Worm (Caenorhabditis elegans) whole organism, L1 larva: ENCODE measurements around the gene sre-28.

Experiments
- C04F5.9 ChIP-seq: sonication (generic microtip); optimal IDR thresholded peaks from 2 replicates; lab custom pipeline; 2016; ENCODE audit warnings: missing genetic modification characterization, missing compliant biosample characterization
- C16A3.4 ChIP-seq: fragments of 150-350 bp; optimal IDR thresholded peaks from 2 replicates; lab custom pipeline; 2014; ENCODE audit warnings: missing biosample characterization, missing genetic modification characterization
- aha-1 ChIP-seq: fragments of 150-350 bp; optimal IDR thresholded peaks from 2 replicates; lab custom pipeline; 2014; ENCODE audit warnings: missing biosample characterization, missing genetic modification characterization
- blmp-1 ChIP-seq: fragments of 150-350 bp; optimal IDR thresholded peaks from 2 replicates; lab custom pipeline; 2014; ENCODE audit warnings: missing biosample characterization, missing genetic modification characterization
- ceh-90 ChIP-seq: sonication (generic microtip); optimal IDR thresholded peaks from 2 replicates; lab custom pipeline; 2016; ENCODE audit warnings: missing genetic modification characterization, missing compliant biosample characterization
- dsc-1 ChIP-seq: sonication (generic microtip); optimal IDR thresholded peaks from 2 replicates; lab custom pipeline; 2016; ENCODE audit warnings: mild to moderate bottlenecking, missing genetic modification characterization, missing compliant biosample characterization
- efl-1 ChIP-seq, 4 experiments: fragments of 150-350 bp; optimal IDR thresholded peaks in 3 of 4; peaks in 1 of 4; 1 replicate in 1 of 4; 2 replicates in 3 of 4; lab custom pipeline; 2014; ENCODE audit warnings: missing biosample characterization in 2 of 4, missing genetic modification characterization in 2 of 4, missing genetic modification reagents in 2 of 4
- efl-3 ChIP-seq: fragments of 200-800 bp; sonication (Bioruptor generic); optimal IDR thresholded peaks from 2 replicates; lab custom pipeline; 2018; ENCODE audit warnings: mild to moderate bottlenecking, missing genetic modification characterization, missing compliant biosample characterization
- egl-13 ChIP-seq: sonication (generic microtip); optimal IDR thresholded peaks from 2 replicates; lab custom pipeline; 2016; ENCODE audit warnings: missing genotype, missing genetic modification reagents, missing genetic modification characterization, missing compliant biosample characterization
- elt-3 ChIP-seq, 6 experiments: fragments of 150-350 bp in 1 of 6; sonication (generic microtip); optimal IDR thresholded peaks; 2 replicates each; lab custom pipeline; 2017 to 2018; ENCODE audit warnings: missing biosample characterization in 6 of 6, missing genetic modification characterization in 6 of 6, inconsistent platforms in 1 of 6
- fkh-10 ChIP-seq: sonication (generic microtip); optimal IDR thresholded peaks from 2 replicates; lab custom pipeline; 2017; ENCODE audit warnings: missing biosample characterization, missing genetic modification reagents, missing genetic modification characterization
- fkh-4 ChIP-seq: sonication (generic microtip); optimal IDR thresholded peaks from 2 replicates; lab custom pipeline; 2016; ENCODE audit warnings: missing compliant biosample characterization, missing genetic modification characterization, borderline replicate concordance
- fos-1 ChIP-seq: fragments of 150-350 bp; optimal IDR thresholded peaks from 2 replicates; lab custom pipeline; 2014; ENCODE audit warnings: missing biosample characterization, missing genetic modification characterization
- hlh-17 ChIP-seq: fragments of 200-800 bp; sonication (Bioruptor generic); optimal IDR thresholded peaks from 2 replicates; lab custom pipeline; 2018; ENCODE audit warnings: missing genetic modification characterization, mild to moderate bottlenecking, missing compliant biosample characterization, moderate library complexity, borderline replicate concordance
- hpl-2 ChIP-seq: fragments of 150-350 bp; optimal IDR thresholded peaks from 2 replicates; lab custom pipeline; 2014; ENCODE audit warnings: missing biosample characterization, missing genetic modification reagents, missing genetic modification characterization
- irx-1 ChIP-seq: sonication (generic microtip); optimal IDR thresholded peaks from 2 replicates; lab custom pipeline; 2016; ENCODE audit warnings: missing genetic modification characterization, missing compliant biosample characterization
- isw-1 ChIP-seq: fragments of 200-800 bp; sonication (Bioruptor generic); IDR thresholded peaks from 2 replicates; pipeline ENCODE4 v1.3.6; 2022; ENCODE audit warnings: missing genetic modification characterization, missing compliant biosample characterization
- jun-1 ChIP-seq: fragments of 150-350 bp; optimal IDR thresholded peaks from 2 replicates; lab custom pipeline; 2014; ENCODE audit warnings: missing biosample characterization, missing genetic modification reagents, missing genetic modification characterization
- lin-14 ChIP-seq: fragments of 200-800 bp; sonication (Bioruptor generic); optimal IDR thresholded peaks from 2 replicates; lab custom pipeline; 2018; ENCODE audit warnings: mild to moderate bottlenecking, missing genetic modification characterization, moderate library complexity, missing compliant biosample characterization
- lsy-2 ChIP-seq, 2 experiments: fragments of 150-350 bp; optimal IDR thresholded peaks; 2 replicates each; lab custom pipeline; 2014; ENCODE audit warnings: missing biosample characterization in 2 of 2, missing genetic modification characterization in 2 of 2
- mep-1 ChIP-seq: fragments of 150-350 bp; optimal IDR thresholded peaks from 2 replicates; lab custom pipeline; 2014; ENCODE audit warnings: missing biosample characterization, missing genetic modification characterization
- nhr-19 ChIP-seq: fragments of 200-800 bp; sonication (Bioruptor generic); conservative IDR thresholded peaks from 2 replicates; pipeline ENCODE4 v1.3.6; 2022; ENCODE audit warnings: missing genetic modification characterization, missing compliant biosample characterization
- nhr-20 ChIP-seq: sonication (generic microtip); optimal IDR thresholded peaks from 2 replicates; lab custom pipeline; 2016; ENCODE audit warnings: mild to moderate bottlenecking, missing genetic modification characterization, missing compliant biosample characterization
- nhr-237 ChIP-seq: fragments of 150-350 bp; optimal IDR thresholded peaks from 2 replicates; lab custom pipeline; 2014; ENCODE audit warnings: missing biosample characterization, missing genetic modification characterization
- nhr-71 ChIP-seq: sonication (generic microtip); optimal IDR thresholded peaks from 2 replicates; lab custom pipeline; 2016; ENCODE audit warnings: mild to moderate bottlenecking, missing genetic modification characterization, moderate library complexity, missing compliant biosample characterization
- nhr-77 ChIP-seq: fragments of 150-350 bp; optimal IDR thresholded peaks from 2 replicates; lab custom pipeline; 2014; ENCODE audit warnings: missing biosample characterization, missing genetic modification characterization
- rnt-1 ChIP-seq: sonication (generic microtip); optimal IDR thresholded peaks from 2 replicates; lab custom pipeline; 2016; ENCODE audit warnings: mild to moderate bottlenecking, missing genetic modification characterization, moderate library complexity, missing compliant biosample characterization
- snu-23 ChIP-seq: sonication (generic microtip); optimal IDR thresholded peaks from 2 replicates; lab custom pipeline; 2016; ENCODE audit warnings: missing genetic modification characterization, missing compliant biosample characterization
- sox-4 ChIP-seq: sonication (generic microtip); optimal IDR thresholded peaks from 2 replicates; lab custom pipeline; 2016; ENCODE audit warnings: missing genetic modification characterization, missing compliant biosample characterization
- sup-37 ChIP-seq: fragments of 200-800 bp; sonication (Bioruptor generic); optimal IDR thresholded peaks from 2 replicates; lab custom pipeline; 2018; ENCODE audit warnings: mild to moderate bottlenecking, missing genetic modification characterization, missing compliant biosample characterization
- swsn-7 ChIP-seq: sonication (generic microtip); optimal IDR thresholded peaks from 2 replicates; lab custom pipeline; 2016; ENCODE audit warnings: missing genetic modification characterization, missing compliant biosample characterization
- tbx-2 ChIP-seq: sonication (generic microtip); optimal IDR thresholded peaks from 2 replicates; lab custom pipeline; 2016; ENCODE audit warnings: missing genetic modification characterization, missing compliant biosample characterization
- unc-130 ChIP-seq: fragments of 150-350 bp; optimal IDR thresholded peaks from 2 replicates; lab custom pipeline; 2017; ENCODE audit warnings: missing biosample characterization, missing genetic modification characterization, inconsistent platforms
- unc-30 ChIP-seq: sonication (generic microtip); optimal IDR thresholded peaks from 2 replicates; lab custom pipeline; 2017; ENCODE audit warnings: missing biosample characterization, missing genetic modification characterization
- unc-62 ChIP-seq: fragments of 150-350 bp; optimal IDR thresholded peaks from 2 replicates; lab custom pipeline; 2014; ENCODE audit warnings: missing biosample characterization, missing genetic modification reagents, missing genetic modification characterization
- xbp-1 ChIP-seq: sonication (generic microtip); optimal IDR thresholded peaks from 2 replicates; lab custom pipeline; 2016; ENCODE audit warnings: missing genetic modification characterization, missing compliant biosample characterization
- ztf-11 ChIP-seq, 2 experiments: sonication (generic microtip); optimal IDR thresholded peaks; 2 replicates each; lab custom pipeline; 2016 to 2017; ENCODE audit warnings: missing genetic modification characterization in 2 of 2, missing biosample characterization in 1 of 2, missing compliant biosample characterization in 1 of 2

sre-28 gene

DNA sequence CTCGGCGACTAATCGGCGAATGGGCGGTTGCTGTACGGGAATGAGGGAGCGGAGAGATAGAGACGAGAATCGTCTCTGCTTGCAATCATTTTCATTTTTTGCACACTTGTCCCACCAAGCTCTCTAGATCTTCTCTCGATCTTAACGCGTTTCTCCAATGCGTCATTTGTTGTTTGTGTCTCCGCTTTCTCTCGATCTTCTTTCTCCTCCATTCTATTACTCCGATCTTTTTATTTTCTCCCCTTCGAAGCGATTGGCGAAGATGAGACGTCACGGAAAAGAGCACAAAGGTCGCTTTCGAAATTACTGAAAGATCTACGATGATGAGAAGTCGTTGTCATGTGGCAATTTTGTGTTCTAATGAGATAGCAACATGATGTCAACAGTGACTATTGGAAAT is 14.5 kb downstream of the sre-28 start:
- TF ChIP-seq lsy-2 (tag; optimal IDR thresholded peaks at IDR 0.05; lab: Kevin White, UChicago) (peak; percentile 24 to 48), C04F5.9 (tag; lab: Kevin White, UChicago) (no peak), nhr-19 (GFP tag; lab: Robert Waterston, UW) (peak; percentile 46), lin-14 (GFP tag; lab: Kevin White, UChicago) (peak; percentile 75), unc-130 (tag; lab: Kevin White, UChicago) (no peak), sox-4 (tag; lab: Kevin White, UChicago) (no peak), nhr-77 (peak; percentile 8), snu-23 (GFP tag; lab: Kevin White, UChicago) (peak; percentile 50), rnt-1 (tag; lab: Kevin White, UChicago) (peak; percentile 72), irx-1 (no peak), fkh-10 (GFP tag; lab: Kevin White, UChicago) (no peak), dsc-1 (tag; lab: Kevin White, UChicago) (peak; percentile 36), efl-1 (optimal IDR thresholded peaks at IDR 0.05; lab: Kevin White, UChicago) (peak in 1 of 2 experiments; percentile 19), efl-1 (GFP tag; optimal IDR thresholded peaks at IDR 0.05 in 1 of 2; lab: Kevin White, UChicago) (no peak), elt-3 (tag; optimal IDR thresholded peaks at IDR 0.05; lab: Kevin White, UChicago) (no peak), tbx-2 (peak; percentile 56), efl-3 (GFP tag; lab: Kevin White, UChicago) (no peak), nhr-20 (tag; lab: Kevin White, UChicago) (peak; percentile 49), fos-1 (tag; lab: Kevin White, UChicago) (no peak), mep-1 (tag; lab: Kevin White, UChicago) (peak; percentile 29), nhr-71 (peak; percentile 77), ztf-11 (tag; optimal IDR thresholded peaks at IDR 0.05; lab: Kevin White, UChicago) (no peak), aha-1 (tag; lab: Kevin White, UChicago) (no peak), isw-1 (GFP tag; lab: Robert Waterston, UW) (no peak), blmp-1 (tag; lab: Kevin White, UChicago) (no peak), egl-13 (no peak), xbp-1 (tag; lab: Kevin White, UChicago) (peak; percentile 2), ceh-90 (tag; lab: Kevin White, UChicago) (no peak)

DNA sequence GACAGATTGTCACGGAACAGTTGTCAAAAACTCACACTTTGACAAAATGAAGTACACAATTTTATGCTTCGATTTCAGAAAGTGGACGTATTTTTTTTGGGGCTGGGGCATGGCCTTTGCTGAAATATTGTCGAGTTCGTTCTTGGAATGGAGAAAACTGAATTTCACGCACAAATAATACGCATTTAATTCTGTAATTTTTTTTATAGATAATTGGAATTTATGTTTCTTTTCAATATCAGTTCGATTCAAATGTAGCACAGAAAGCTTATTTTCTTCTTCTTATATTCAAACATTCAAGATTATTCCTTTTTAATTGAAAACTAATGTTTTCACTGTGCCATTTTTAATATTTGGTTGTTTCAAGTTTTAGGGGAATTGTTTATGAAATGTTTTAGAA is 16.2 kb downstream of the sre-28 start, which contains the start of gene T07C12.10:
Gene T07C12.10 (minus strand): TSS at position 101 of the 400 bp plus-strand sequence.
- TF ChIP-seq hlh-17 (GFP tag; lab: Kevin White, UChicago) (no peak), jun-1 (tag; lab: Kevin White, UChicago) (no peak), aha-1 (tag; lab: Kevin White, UChicago) (no peak), elt-3 (tag; optimal IDR thresholded peaks at IDR 0.05; lab: Kevin White, UChicago) (no peak), snu-23 (GFP tag; lab: Kevin White, UChicago) (no peak), nhr-237 (tag; lab: Kevin White, UChicago) (no peak), C16A3.4 (no peak), fkh-4 (no peak), irx-1 (no peak), hpl-2 (GFP tag; lab: Kevin White, UChicago) (no peak), swsn-7 (tag; lab: Kevin White, UChicago) (no peak), lsy-2 (tag; optimal IDR thresholded peaks at IDR 0.05; lab: Kevin White, UChicago) (no peak), unc-30 (no peak)

DNA sequence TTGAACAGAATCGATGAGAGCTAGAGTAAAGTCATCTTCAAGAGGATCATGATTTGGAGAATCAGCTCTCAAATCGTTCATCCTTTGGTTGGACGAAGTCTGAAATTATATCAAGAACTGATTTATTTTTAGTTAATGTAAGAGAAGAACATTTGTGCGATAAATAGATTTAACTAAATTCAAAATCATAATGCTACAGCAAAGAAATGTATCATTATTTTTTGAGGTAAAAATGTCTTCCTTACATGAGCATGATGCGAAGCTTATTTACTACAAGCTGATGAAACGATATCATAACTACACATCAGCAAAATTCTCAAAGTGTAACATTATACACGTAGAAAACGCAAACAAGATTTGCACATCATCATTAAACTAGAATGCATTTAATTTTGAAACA is 18.2 kb downstream of the sre-28 start, which contains the start of gene madf-4:
Gene madf-4 (minus strand): TSS at position 101 of the 400 bp plus-strand sequence.
- TF ChIP-seq unc-62 (GFP tag; lab: Kevin White, UChicago) (no peak), sup-37 (GFP tag; lab: Kevin White, UChicago) (no peak), efl-1 (optimal IDR thresholded peaks at IDR 0.05; lab: Kevin White, UChicago) (no peak), efl-1 (GFP tag; optimal IDR thresholded peaks at IDR 0.05 in 1 of 2; lab: Kevin White, UChicago) (no peak), blmp-1 (tag; lab: Kevin White, UChicago) (no peak), irx-1 (no peak), fkh-4 (no peak)
